Fruit fly (Drosophila melanogaster): ENCODE results near the gene hoe2.

Gene hoe2

DNA sequence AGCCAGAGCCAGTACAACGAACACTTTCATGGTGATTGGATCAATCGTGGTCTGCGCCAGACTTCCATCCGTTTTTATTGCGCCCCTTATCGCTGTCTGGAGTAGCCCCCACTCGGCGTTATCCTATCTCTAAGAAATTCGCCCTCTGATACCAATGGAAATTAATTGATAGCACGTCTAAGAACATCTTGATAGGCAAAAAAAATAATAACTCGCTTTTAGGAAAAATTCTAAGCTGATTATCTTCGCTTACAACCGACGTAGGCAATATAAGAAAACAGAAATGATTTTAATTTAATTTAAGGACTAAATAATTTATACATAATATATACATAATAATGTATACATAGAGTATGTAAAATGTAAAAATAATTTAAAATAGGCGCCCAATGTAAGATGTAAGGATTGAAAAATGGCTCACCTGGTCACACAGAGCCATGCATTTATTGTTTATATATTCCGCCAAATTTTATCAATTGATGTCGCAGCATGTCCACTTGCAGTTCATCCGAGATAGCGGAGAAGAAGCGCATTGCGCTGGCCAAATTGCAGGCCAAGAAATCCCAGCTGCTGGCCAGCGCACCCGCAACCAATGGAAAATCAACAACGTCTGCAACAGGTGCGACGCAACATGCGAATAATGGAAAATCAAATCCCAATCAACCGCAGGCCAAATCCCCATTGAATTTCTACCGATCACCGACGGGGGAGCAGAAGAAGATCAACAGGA, 19.0 kb upstream of the hoe2 start, which contains the start of the genes Jon25Bi and Marcal1:
Gene Jon25Bi, minus strand, starts transcription at position 51 of the 730 bp plus-strand sequence.
Gene Marcal1, plus strand, starts transcription at position 416 of the 730 bp plus-strand sequence.
- TF ChIP-seq cnc (optimal IDR thresholded peaks at IDR 0.05) (no peak), CG1620 (GFP tag; optimal IDR thresholded peaks at IDR 0.05) (no peak), CG7045 (GFP tag; optimal IDR thresholded peaks at IDR 0.05) (no peak), ovo (GFP tag; optimal IDR thresholded peaks at IDR 0.05) (no peak), Hr96 (GFP tag; optimal IDR thresholded peaks at IDR 0.05) (no peak), CG11617 (GFP tag; optimal IDR thresholded peaks at IDR 0.05) (no peak), bab1 (GFP tag; optimal IDR thresholded peaks at IDR 0.05) (no peak), toe (GFP tag; optimal IDR thresholded peaks at IDR 0.05) (no peak), CG14711 (tag; optimal IDR thresholded peaks at IDR 0.05) (no peak), pad (GFP tag; optimal IDR thresholded peaks at IDR 0.05) (no peak)

DNA sequence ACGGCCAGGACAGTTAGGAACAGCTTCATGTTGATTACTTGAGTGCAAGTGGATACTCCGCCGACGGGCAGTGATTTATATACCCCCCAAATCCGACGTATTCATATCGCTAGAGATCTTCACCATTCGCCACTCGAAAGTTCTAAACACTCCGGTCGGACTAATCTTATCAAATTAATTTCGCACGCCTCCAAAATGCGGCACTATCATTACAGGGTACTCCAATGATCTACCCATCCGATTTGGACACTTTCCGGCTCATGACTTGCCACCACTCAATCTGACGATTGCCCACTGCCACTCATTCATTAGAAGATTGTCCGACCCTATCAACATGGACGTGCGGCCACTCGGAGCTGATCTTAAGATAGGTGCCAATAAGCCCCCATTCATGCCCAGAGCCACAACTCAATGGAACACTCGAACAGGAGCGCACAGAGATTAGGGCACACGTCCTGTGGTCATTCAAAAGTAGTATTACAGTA, 16.9 kb upstream of the hoe2 start, which contains the start of gene Jon25Bii:
Gene Jon25Bii, minus strand, starts transcription at position 51 of the 485 bp plus-strand sequence.
- TF ChIP-seq Hr96 (GFP tag; optimal IDR thresholded peaks at IDR 0.05) (no peak), cic (GFP tag; optimal IDR thresholded peaks at IDR 0.05) (peak; percentile 93)

DNA sequence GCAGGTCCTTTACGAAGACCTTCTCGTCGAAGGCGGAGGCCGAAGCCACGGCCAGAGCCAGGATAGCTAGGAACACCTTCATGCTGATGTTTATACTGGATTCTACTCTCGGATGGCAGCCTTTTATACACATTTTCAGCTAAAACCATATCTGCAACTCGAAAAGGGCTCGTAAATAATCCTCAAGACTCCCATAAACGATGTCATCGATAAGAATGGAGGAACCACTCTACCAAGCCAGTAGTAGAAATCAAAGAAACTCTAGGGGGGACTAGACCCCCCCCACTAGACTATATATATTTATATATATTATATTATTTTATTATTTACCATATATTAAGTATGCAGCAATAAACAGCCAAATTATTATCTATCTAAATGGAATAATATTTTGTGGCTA, 14.4 kb upstream of the hoe2 start, which contains the start of gene Jon25Biii:
Gene Jon25Biii, minus strand, starts transcription at position 101 of the 400 bp plus-strand sequence.
- TF ChIP-seq CG14711 (tag; optimal IDR thresholded peaks at IDR 0.05), result no peak
- no peak for TF ChIP-seq Mnt (GFP tag; optimal IDR thresholded peaks at IDR 0.05)
- no peak for TF ChIP-seq CG11617 (GFP tag; optimal IDR thresholded peaks at IDR 0.05)
- TF ChIP-seq kay (GFP tag; ENCODE audit: borderline replicate concordance), result no peak

DNA sequence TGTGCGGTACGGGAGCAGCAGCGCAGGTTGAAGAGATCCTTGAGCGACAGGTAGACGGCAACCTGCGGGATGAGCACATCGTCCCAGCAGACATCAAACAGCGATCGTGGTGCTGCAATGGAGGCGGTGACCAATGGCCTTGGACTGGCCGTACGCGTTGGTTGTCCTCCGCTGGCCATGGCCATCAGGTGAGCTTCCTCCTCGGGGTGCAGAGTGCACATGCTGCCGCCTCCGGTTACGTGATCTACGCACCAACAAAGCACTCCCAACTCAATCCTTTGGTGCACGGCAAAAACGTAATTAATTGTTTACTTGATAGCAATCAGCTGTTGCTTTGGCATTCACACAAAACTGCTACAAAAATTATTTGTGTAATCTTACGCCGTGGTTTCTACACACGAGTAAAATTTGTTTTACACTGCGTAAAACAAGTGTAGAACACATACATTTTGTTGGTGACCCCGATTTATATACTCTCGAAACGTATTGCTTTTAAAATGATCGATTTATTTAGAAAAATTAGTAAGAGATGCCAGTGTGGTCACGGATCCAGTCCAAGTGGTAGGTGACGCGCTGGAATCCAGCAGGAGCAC, 13.3 kb upstream of the hoe2 start, which contains the start of gene jet:
Gene jet, minus strand, starts transcription at position 332 of the 593 bp plus-strand sequence.
- TF ChIP-seq CG1620 (GFP tag; optimal IDR thresholded peaks at IDR 0.05) (no peak), ovo (GFP tag; optimal IDR thresholded peaks at IDR 0.05) (no peak), Mnt (GFP tag; optimal IDR thresholded peaks at IDR 0.05) (no peak), CG11617 (GFP tag; optimal IDR thresholded peaks at IDR 0.05) (no peak), CG7045 (GFP tag; optimal IDR thresholded peaks at IDR 0.05) (no peak), Crg-1 (GFP tag; optimal IDR thresholded peaks at IDR 0.05) (no peak), pad (GFP tag; optimal IDR thresholded peaks at IDR 0.05) (no peak), cic (GFP tag; optimal IDR thresholded peaks at IDR 0.05) (no peak)

DNA sequence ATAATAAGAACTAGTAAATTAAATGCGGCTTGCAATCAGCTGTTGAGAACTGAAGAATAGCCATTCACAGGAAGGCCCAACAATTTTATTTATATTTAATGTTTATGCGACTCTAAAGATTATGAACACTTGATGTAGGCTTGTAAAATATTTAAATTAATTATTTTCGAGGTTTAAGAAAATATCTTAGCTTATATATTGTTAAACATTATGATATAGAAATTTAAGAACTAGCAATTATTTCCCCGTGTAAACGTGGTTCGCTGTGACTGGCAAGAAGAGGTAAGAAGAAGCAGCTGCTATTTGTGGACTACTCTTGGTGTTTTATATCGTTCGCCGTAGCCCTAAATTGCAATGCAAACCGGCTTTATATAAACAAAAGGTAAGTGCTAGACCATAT, 9.1 kb upstream of the hoe2 start, which contains the start of the genes mRpL24 and betaggt-I:
Gene mRpL24, minus strand, starts transcription at position 62 of the 400 bp plus-strand sequence.
Gene betaggt-I, plus strand, starts transcription at position 280 of the 400 bp plus-strand sequence.
- TF ChIP-seq kay (GFP tag; ENCODE audit: borderline replicate concordance), result peak; percentile 97
- TF ChIP-seq Hr96 (GFP tag; optimal IDR thresholded peaks at IDR 0.05), result peak; percentile 85
- TF ChIP-seq cnc (optimal IDR thresholded peaks at IDR 0.05), result no peak
- peak; percentile 89 for TF ChIP-seq Clk (GFP tag; optimal IDR thresholded peaks at IDR 0.05)
- TF ChIP-seq bab1 (GFP tag; optimal IDR thresholded peaks at IDR 0.05), result peak; percentile 99
- peak; percentile 92 for TF ChIP-seq Crg-1 (GFP tag; optimal IDR thresholded peaks at IDR 0.05)
- peak; percentile 91 for TF ChIP-seq ovo (GFP tag; optimal IDR thresholded peaks at IDR 0.05)
- peak; percentile 95 for TF ChIP-seq CG5204 (GFP tag; optimal IDR thresholded peaks at IDR 0.05)
- TF ChIP-seq CG12768 (GFP tag; optimal IDR thresholded peaks at IDR 0.05), result peak; percentile 96
- peak; percentile 88 for TF ChIP-seq pad (GFP tag; optimal IDR thresholded peaks at IDR 0.05)
- peak; percentile 98 for TF ChIP-seq CG7045 (GFP tag; optimal IDR thresholded peaks at IDR 0.05)
- TF ChIP-seq tj (GFP tag; optimal IDR thresholded peaks at IDR 0.05), result peak; percentile 85
- peak; percentile 97 for TF ChIP-seq CG11617 (GFP tag; optimal IDR thresholded peaks at IDR 0.05)
- peak; percentile 72 for TF ChIP-seq cic (GFP tag; optimal IDR thresholded peaks at IDR 0.05)
- peak; percentile 96 for TF ChIP-seq CG1620 (GFP tag; optimal IDR thresholded peaks at IDR 0.05)
- peak; percentile 99 for TF ChIP-seq CG7101 (tag; optimal IDR thresholded peaks at IDR 0.05)
- TF ChIP-seq CG33017 (tag; optimal IDR thresholded peaks at IDR 0.05), result peak; percentile 99
- peak; percentile 98 for TF ChIP-seq CG14711 (tag; optimal IDR thresholded peaks at IDR 0.05)
- TF ChIP-seq toe (GFP tag; optimal IDR thresholded peaks at IDR 0.05), result peak; percentile 95
- TF ChIP-seq Mnt (GFP tag; optimal IDR thresholded peaks at IDR 0.05), result peak; percentile 88

DNA sequence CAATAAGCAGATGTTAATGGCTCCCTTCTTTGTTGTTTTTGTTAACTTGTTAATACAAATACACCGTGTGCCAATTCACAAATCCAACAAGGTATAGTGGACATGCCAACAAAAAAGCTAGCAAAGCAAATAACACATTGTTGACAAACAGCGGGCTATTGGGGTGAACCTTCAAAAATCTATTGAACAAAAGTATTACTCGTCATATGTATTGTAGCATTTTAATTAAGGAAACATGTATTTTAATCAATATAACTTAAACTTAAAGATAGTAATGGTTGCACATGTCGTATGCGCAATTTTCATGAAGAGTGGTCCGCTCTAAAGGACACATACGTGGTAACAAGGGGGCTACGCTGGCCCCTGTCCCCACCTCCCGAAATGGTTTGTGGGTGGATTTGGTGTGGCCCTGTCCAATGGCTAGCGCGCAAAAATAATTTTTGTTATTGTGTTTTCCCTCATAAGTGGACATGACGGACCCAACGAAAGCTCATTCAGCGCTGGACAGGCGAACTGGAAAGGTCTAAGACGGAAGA, 6.1 kb upstream of the hoe2 start, which contains the start of gene synr:
Gene synr, plus strand, starts transcription at position 486 of the 536 bp plus-strand sequence.
- TF ChIP-seq pad (GFP tag; optimal IDR thresholded peaks at IDR 0.05), result no peak
- peak; percentile 1 for TF ChIP-seq CG7045 (GFP tag; optimal IDR thresholded peaks at IDR 0.05)
- no peak for TF ChIP-seq CG12768 (GFP tag; optimal IDR thresholded peaks at IDR 0.05)
- no peak for TF ChIP-seq Hr96 (GFP tag; optimal IDR thresholded peaks at IDR 0.05)
- no peak for TF ChIP-seq CG33017 (tag; optimal IDR thresholded peaks at IDR 0.05)
- TF ChIP-seq CG5204 (GFP tag; optimal IDR thresholded peaks at IDR 0.05), result peak; percentile 28
- no peak for TF ChIP-seq cic (GFP tag; optimal IDR thresholded peaks at IDR 0.05)
